Worm (Caenorhabditis elegans) whole organism, young adult: ENCODE results near the gene bgnt-1.2.
"Not testable (repeated sequence)": the region's sequence is repeated elsewhere in the genome, so short reads cannot be mapped to it uniquely, and the experiment has no call there.

Source experiments
- D2030.7 ChIP-seq: fragments of 200-800 bp; sonication (Bioruptor generic); IDR thresholded peaks from 2 replicates; pipeline ENCODE4 v1.3.6; 2022; ENCODE audit warnings: missing genetic modification reagents, missing genetic modification characterization, missing compliant biosample characterization
- F10E7.11 ChIP-seq: sonication (generic microtip); optimal IDR thresholded peaks from 2 replicates; lab custom pipeline; 2017; ENCODE audit warnings: mild to moderate bottlenecking, missing genetic modification characterization, moderate library complexity, missing compliant biosample characterization
- F37B4.10 ChIP-seq: fragments of 200-800 bp; sonication (Bioruptor generic); IDR thresholded peaks from 2 replicates; pipeline ENCODE4 v1.3.6; 2022; ENCODE audit warnings: missing genetic modification characterization, missing compliant biosample characterization
- Y56A3A.18 ChIP-seq: fragments of 200-800 bp; sonication (Bioruptor generic); IDR thresholded peaks from 2 replicates; pipeline ENCODE4 v1.3.6; 2022; ENCODE audit warnings: missing genetic modification reagents, missing genetic modification characterization, missing compliant biosample characterization
- Y95B8A.8 ChIP-seq: fragments of 200-800 bp; sonication (Bioruptor generic); IDR thresholded peaks from 2 replicates; pipeline ENCODE4 v1.3.6; 2022; ENCODE audit warnings: missing genetic modification reagents, missing genetic modification characterization, missing compliant biosample characterization
- ama-1 ChIP-seq, 3 experiments: fragments of 150-350 bp in 1 of 3; sonication (generic microtip) in 2 of 3; optimal IDR thresholded peaks; 2 replicates each; lab custom pipeline; 2014 to 2018; ENCODE audit warnings: missing biosample characterization in 2 of 3, missing genetic modification characterization in 2 of 3, missing genetic modification reagents in 2 of 3
- attf-6 ChIP-seq: fragments of 200-800 bp; sonication (Bioruptor generic); IDR thresholded peaks from 2 replicates; pipeline ENCODE4 v1.3.6; 2022; ENCODE audit warnings: missing genetic modification reagents, missing genetic modification characterization, missing compliant biosample characterization
- bed-1 ChIP-seq: fragments of 200-800 bp; sonication (Bioruptor generic); IDR thresholded peaks from 2 replicates; pipeline ENCODE4 v1.3.6; 2022; ENCODE audit warnings: missing genetic modification reagents, missing genetic modification characterization, missing compliant biosample characterization
- bed-2 ChIP-seq: fragments of 200-800 bp; sonication (Bioruptor generic); IDR thresholded peaks from 2 replicates; pipeline ENCODE4 v1.3.6; 2022; ENCODE audit warnings: missing genetic modification reagents, missing genetic modification characterization, missing compliant biosample characterization
- ceh-100 ChIP-seq: fragments of 200-800 bp; sonication (Bioruptor generic); IDR thresholded peaks from 2 replicates; pipeline ENCODE4 v1.3.6; 2022; ENCODE audit warnings: missing genetic modification reagents, missing genetic modification characterization, missing compliant biosample characterization
- dox-1 ChIP-seq: fragments of 200-800 bp; sonication (Bioruptor generic); IDR thresholded peaks from 2 replicates; pipeline ENCODE4 v1.3.6; 2022; ENCODE audit warnings: missing genetic modification reagents, missing genetic modification characterization, missing compliant biosample characterization
- egl-44 ChIP-seq: fragments of 200-800 bp; sonication (Bioruptor generic); IDR thresholded peaks from 2 replicates; pipeline ENCODE4 v1.3.6; 2022; ENCODE audit warnings: missing genetic modification reagents, missing genetic modification characterization, missing compliant biosample characterization
- egrh-3 ChIP-seq: fragments of 200-800 bp; sonication (Bioruptor generic); IDR thresholded peaks from 2 replicates; pipeline ENCODE4 v1.3.6; 2022; ENCODE audit warnings: missing genetic modification reagents, missing genetic modification characterization, missing compliant biosample characterization
- hmg-1.2 ChIP-seq: fragments of 200-800 bp; sonication (Bioruptor generic); IDR thresholded peaks from 2 replicates; pipeline ENCODE4 v1.3.6; 2022; ENCODE audit warnings: missing genetic modification reagents, missing genetic modification characterization, missing compliant biosample characterization
- hmg-20 ChIP-seq: fragments of 200-800 bp; sonication (Bioruptor generic); IDR thresholded peaks from 2 replicates; pipeline ENCODE4 v1.3.6; 2022; ENCODE audit warnings: missing genetic modification reagents, missing genetic modification characterization, missing compliant biosample characterization
- lag-1 ChIP-seq: fragments of 200-800 bp; sonication (Bioruptor generic); IDR thresholded peaks from 2 replicates; pipeline ENCODE4 v1.3.6; 2022; ENCODE audit warnings: missing genetic modification reagents, missing genetic modification characterization, missing compliant biosample characterization
- let-607 ChIP-seq, 2 experiments: fragments of 200-800 bp in 1 of 2; sonication (Bioruptor generic) in 1 of 2; sonication (generic microtip) in 1 of 2; optimal IDR thresholded peaks; 2 replicates each; lab custom pipeline; 2016 to 2018; ENCODE audit warnings: mild to moderate bottlenecking in 2 of 2, missing compliant biosample characterization in 2 of 2, missing genetic modification characterization in 2 of 2, moderate library complexity in 2 of 2, missing genotype in 1 of 2
- lin-35 ChIP-seq, 3 experiments: fragments of 150-350 bp in 2 of 3; sonication (generic microtip) in 1 of 3; optimal IDR thresholded peaks; 2 replicates each; lab custom pipeline; 2014 to 2018; ENCODE audit warnings: missing biosample characterization in 3 of 3, missing genetic modification characterization in 3 of 3, missing genetic modification reagents in 3 of 3
- mcd-1 ChIP-seq: fragments of 200-800 bp; sonication (Bioruptor generic); IDR thresholded peaks from 2 replicates; pipeline ENCODE4 v1.3.6; 2022; ENCODE audit warnings: missing genetic modification reagents, missing genetic modification characterization, missing compliant biosample characterization
- mes-4 ChIP-seq: sonication (generic microtip); optimal IDR thresholded peaks from 2 replicates; lab custom pipeline; 2016; ENCODE audit warnings: missing genotype, missing genetic modification characterization, missing compliant biosample characterization
- mxl-1 ChIP-seq: sonication (generic microtip); optimal IDR thresholded peaks from 2 replicates; lab custom pipeline; 2016; ENCODE audit warnings: missing genetic modification characterization, missing compliant biosample characterization
- nhr-120 ChIP-seq: fragments of 200-800 bp; sonication (Bioruptor generic); IDR thresholded peaks from 2 replicates; pipeline ENCODE4 v1.3.6; 2022; ENCODE audit warnings: missing genetic modification characterization, missing compliant biosample characterization
- pbrm-1 ChIP-seq: fragments of 200-800 bp; sonication (Bioruptor generic); IDR thresholded peaks from 2 replicates; pipeline ENCODE4 v1.3.6; 2022; ENCODE audit warnings: missing genetic modification reagents, missing genetic modification characterization, missing compliant biosample characterization
- repo-1 ChIP-seq: sonication (generic microtip); optimal IDR thresholded peaks from 2 replicates; lab custom pipeline; 2017; ENCODE audit warnings: mild to moderate bottlenecking, missing genetic modification characterization, missing compliant biosample characterization
- rpc-1 ChIP-seq, 2 experiments: fragments of 150-350 bp in 1 of 2; sonication (generic microtip) in 1 of 2; optimal IDR thresholded peaks; 2 replicates each; lab custom pipeline; 2014 to 2018; ENCODE audit warnings: missing biosample characterization in 1 of 2, missing genetic modification characterization in 1 of 2, missing genetic modification reagents in 1 of 2, missing genotype in 1 of 2
- snpc-1.1 ChIP-seq: sonication (generic microtip); optimal IDR thresholded peaks from 2 replicates; lab custom pipeline; 2017; ENCODE audit warnings: missing genetic modification characterization, mild to moderate bottlenecking, missing compliant biosample characterization, antibody characterized with exemption, moderate library complexity, missing genotype, missing genetic modification reagents; ENCODE audit not compliant: insufficient read depth
- snpc-3.4 ChIP-seq: sonication (generic microtip); optimal IDR thresholded peaks from 2 replicates; lab custom pipeline; 2017; ENCODE audit warnings: missing genetic modification characterization, mild to moderate bottlenecking, missing compliant biosample characterization, antibody characterized with exemption, moderate library complexity, missing genotype, missing genetic modification reagents
- snpc-4 ChIP-seq, 5 experiments: fragments of 150-350 bp in 1 of 5; sonication (generic microtip) in 4 of 5; optimal IDR thresholded peaks; 2 replicates each; lab custom pipeline; 2014 to 2018; ENCODE audit warnings: missing genetic modification characterization in 5 of 5, missing biosample characterization in 3 of 5, antibody characterized with exemption in 2 of 5, mild to moderate bottlenecking in 2 of 5, missing compliant biosample characterization in 2 of 5, missing genotype in 2 of 5, moderate library complexity in 2 of 5, missing genetic modification reagents in 1 of 5
- tbx-9 ChIP-seq: sonication (generic microtip); optimal IDR thresholded peaks from 2 replicates; lab custom pipeline; 2016; ENCODE audit warnings: borderline replicate concordance, missing genetic modification characterization, inconsistent platforms, missing compliant biosample characterization
- unc-130 ChIP-seq: sonication (generic microtip); optimal IDR thresholded peaks from 2 replicates; lab custom pipeline; 2016; ENCODE audit warnings: missing genetic modification reagents, missing genetic modification characterization, missing compliant biosample characterization
- zfh-2 ChIP-seq: fragments of 200-800 bp; sonication (Bioruptor generic); conservative IDR thresholded peaks from 2 replicates; pipeline ENCODE4 v1.3.6; 2022; ENCODE audit warnings: missing genetic modification reagents, missing genetic modification characterization, missing compliant biosample characterization
- ztf-18 ChIP-seq: sonication (generic microtip); optimal IDR thresholded peaks from 2 replicates; lab custom pipeline; 2016; ENCODE audit warnings: missing genotype, mild to moderate bottlenecking, missing genetic modification characterization, missing compliant biosample characterization
- ztf-25 ChIP-seq: fragments of 200-800 bp; sonication (Bioruptor generic); IDR thresholded peaks from 2 replicates; pipeline ENCODE4 v1.3.6; 2022; ENCODE audit warnings: missing genetic modification reagents, missing genetic modification characterization, missing compliant biosample characterization
- ztf-26 ChIP-seq: sonication (generic microtip); optimal IDR thresholded peaks from 2 replicates; lab custom pipeline; 2017; ENCODE audit warnings: missing genetic modification characterization, missing compliant biosample characterization

bgnt-1.2 gene

DNA sequence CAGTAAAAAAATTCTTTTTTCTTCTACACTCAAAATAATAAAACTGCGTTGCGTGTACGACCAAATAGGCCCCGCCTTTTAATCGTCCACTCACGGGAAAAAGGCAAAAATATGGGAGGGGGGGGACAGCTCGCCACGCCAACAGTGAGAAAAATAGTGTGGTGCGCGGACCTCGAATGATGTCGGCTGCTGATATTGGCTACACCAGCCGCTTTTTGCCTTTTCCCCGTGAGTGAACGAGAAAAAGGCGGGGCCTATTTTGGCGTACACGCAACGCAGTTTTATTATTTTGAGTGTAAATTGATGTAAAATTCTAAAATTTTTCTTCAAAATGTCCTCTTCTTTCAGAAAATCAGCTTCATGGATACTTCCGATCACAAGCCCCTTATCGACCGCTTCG, 28.2 kb downstream of the bgnt-1.2 start, which contains the start of gene ztf-28:
Gene ztf-28, plus strand, starts transcription at position 349 of the 400 bp plus-strand sequence.
- TF ChIP-seq attf-6 (GFP tag; lab: Robert Waterston, UW) (peak; percentile 90), D2030.7 (peak; percentile 30), snpc-4 (GFP tag; optimal IDR thresholded peaks at IDR 0.05; lab: Kevin White, UChicago) (peak; percentile 7), snpc-4 (tag; optimal IDR thresholded peaks at IDR 0.05; lab: Kevin White, UChicago) (peak in 3 of 4 experiments; percentile 51 to 88 (median 73)), pbrm-1 (peak; percentile 85), snpc-1.1 (tag; lab: Kevin White, UChicago) (peak; percentile 23), mcd-1 (GFP tag; lab: Robert Waterston, UW) (peak; percentile 55), hmg-1.2 (peak; percentile 89)
- TF ChIP-seq, all 124 proteins: peak for 7; not testable (repeated sequence) for 117

DNA sequence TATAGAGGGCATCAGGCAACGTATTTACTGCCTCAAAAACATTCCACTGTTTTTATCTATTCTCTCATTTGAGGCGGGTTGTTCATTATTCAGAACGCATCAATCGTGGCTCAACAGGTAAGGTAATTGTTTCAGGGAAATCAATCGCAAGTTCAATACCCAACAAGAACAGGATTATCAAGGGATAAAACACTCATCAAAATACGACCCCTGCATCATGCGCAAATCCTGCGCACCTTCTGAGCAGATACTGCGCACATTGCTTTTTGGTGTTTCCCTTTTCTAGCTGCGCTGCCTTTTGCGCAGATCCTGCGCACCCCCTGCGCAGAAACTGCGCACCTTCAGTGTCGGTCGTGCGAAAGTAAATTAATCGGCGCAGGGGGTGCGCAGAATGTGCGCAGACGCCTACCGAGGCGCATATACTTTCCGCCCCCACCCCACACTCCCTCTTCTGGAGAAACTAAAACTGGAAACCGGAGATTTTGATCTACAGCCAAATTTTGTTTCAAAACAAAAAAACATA, 32.7 kb downstream of the bgnt-1.2 start, which contains the start of gene F36F12.3:
Gene F36F12.3, plus strand, starts transcription at position 51 of the 523 bp plus-strand sequence.
- TF ChIP-seq zfh-2 (GFP tag; lab: Robert Waterston, UW): 0 out of 2 replicates have a peak, but pooled peaks have one; percentile 11
- 0 out of 2 replicates have a peak, but pooled peaks have one; percentile 15 for TF ChIP-seq Y95B8A.8
- TF ChIP-seq rpc-1 (optimal IDR thresholded peaks at IDR 0.05; lab: Kevin White, UChicago): not testable (repeated sequence)
- TF ChIP-seq rpc-1 (tag; optimal IDR thresholded peaks at IDR 0.05; lab: Kevin White, UChicago): peak; percentile 20
- TF ChIP-seq egrh-3 (GFP tag; lab: Robert Waterston, UW): peak; percentile 26; the same call in 1 of the 2 replicates
- 0 out of 2 replicates have a peak, but pooled peaks have one; percentile 63 for TF ChIP-seq F37B4.10 (GFP tag; lab: Robert Waterston, UW)
- TF ChIP-seq, all 124 proteins: peak for 5; not testable (repeated sequence) for 119

DNA sequence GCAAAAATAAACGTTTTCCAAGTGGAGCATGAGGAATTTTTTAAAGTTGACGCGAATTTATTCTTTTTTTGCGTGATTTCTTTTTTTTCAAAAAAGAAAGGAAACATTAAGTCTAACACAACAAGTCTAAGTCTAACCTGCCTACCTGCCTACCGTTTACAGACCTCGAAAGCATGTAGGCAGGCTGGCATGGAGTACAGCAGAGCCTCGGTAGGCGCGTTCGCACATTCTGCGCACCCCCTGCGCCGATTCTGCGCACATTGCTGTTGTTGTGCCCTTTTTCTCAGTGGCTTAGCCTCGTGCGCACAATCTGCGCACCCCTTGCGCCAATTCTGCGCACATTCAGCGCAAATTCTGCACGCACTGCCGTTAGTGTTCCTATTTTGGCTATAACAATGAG, 34.6 kb downstream of the bgnt-1.2 start:
- TF ChIP-seq hmg-20 (GFP tag; lab: Robert Waterston, UW): no peak
- no peak for TF ChIP-seq mxl-1 (tag; lab: Kevin White, UChicago)
- TF ChIP-seq unc-130 (GFP tag; lab: Kevin White, UChicago): no peak
- TF ChIP-seq snpc-3.4 (tag; lab: Kevin White, UChicago): no peak
- TF ChIP-seq zfh-2 (GFP tag; lab: Robert Waterston, UW): peak; percentile 56
- no peak for TF ChIP-seq bed-2
- TF ChIP-seq lin-35 (GFP tag; optimal IDR thresholded peaks at IDR 0.05; lab: Kevin White, UChicago): no peak
- TF ChIP-seq tbx-9 (tag; lab: Kevin White, UChicago): no peak
- 0 out of 2 replicates have a peak, but pooled peaks have one; percentile 51 for TF ChIP-seq ztf-25
- no peak for TF ChIP-seq egl-44 (GFP tag; lab: Robert Waterston, UW)
- peak; percentile 23; the same call in 1 of the 2 replicates for TF ChIP-seq egrh-3 (GFP tag; lab: Robert Waterston, UW)
- no peak for TF ChIP-seq ztf-18 (tag; lab: Kevin White, UChicago)
- TF ChIP-seq dox-1: no peak
- no peak for TF ChIP-seq bed-1
- no peak for TF ChIP-seq lag-1 (GFP tag; lab: Robert Waterston, UW)
- no peak for TF ChIP-seq F10E7.11 (tag; lab: Kevin White, UChicago)
- no peak for TF ChIP-seq ceh-100
- TF ChIP-seq Y56A3A.18 (GFP tag; lab: Robert Waterston, UW): no peak
- TF ChIP-seq mes-4 (tag; lab: Kevin White, UChicago): no peak
- no peak for TF ChIP-seq nhr-120

DNA sequence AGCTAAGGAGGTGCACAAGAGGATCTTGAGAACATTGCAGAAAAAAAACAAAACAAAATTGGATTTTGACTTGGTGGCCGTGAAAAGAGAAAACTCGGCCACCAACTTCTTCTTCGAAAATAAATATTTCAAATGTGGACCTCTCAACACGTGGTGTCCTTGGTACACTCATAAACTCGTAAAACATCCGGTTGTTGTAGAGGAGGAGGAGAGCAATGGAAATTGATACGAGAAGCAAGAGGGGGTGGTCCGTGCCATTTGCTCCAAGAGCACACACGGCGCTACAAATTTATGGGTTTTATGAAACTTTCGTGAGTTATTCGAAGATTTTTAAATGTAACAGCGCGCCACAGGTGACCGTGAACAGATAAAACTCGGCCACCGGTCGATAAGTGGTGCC, 36.6 kb downstream of the bgnt-1.2 start:
- TF ChIP-seq ama-1 (optimal IDR thresholded peaks at IDR 0.05; lab: Kevin White, UChicago) (no peak), ama-1 (GFP tag; optimal IDR thresholded peaks at IDR 0.05; lab: Kevin White, UChicago) (no peak), repo-1 (tag; lab: Kevin White, UChicago) (no peak), ztf-26 (no peak), let-607 (tag; optimal IDR thresholded peaks at IDR 0.05; lab: Kevin White, UChicago) (no peak)
